Fruit fly (Drosophila melanogaster): ENCODE results near the gene Ufd4.

Ufd4 gene

DNA sequence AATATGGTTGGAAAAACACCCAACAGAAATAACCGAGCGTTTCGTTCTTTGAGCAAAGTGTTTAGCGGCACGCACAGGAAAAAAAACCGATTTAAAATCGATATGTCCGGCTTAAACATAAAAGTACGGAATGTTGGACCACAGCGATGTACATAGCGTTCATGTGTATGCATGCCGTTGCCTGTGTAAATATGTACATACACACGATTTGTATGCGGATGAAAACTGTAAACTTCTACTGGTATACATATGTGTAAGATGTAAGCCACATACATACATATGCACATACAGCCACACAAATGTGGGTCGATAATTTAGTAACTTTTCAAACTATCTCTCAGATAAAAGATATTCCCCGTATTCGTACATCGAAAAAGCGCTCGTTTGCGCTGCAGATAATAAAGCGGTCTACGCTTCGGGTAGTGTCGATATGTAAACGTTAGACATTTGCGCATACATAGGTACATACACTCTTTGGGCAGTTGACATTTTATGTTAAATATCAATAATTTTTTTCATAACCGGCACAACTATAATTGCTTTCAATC is 42.4 kb downstream of the Ufd4 start:
- TF ChIP-seq fkh (GFP tag; optimal IDR thresholded peaks at IDR 0.05): peak; percentile 94
- no peak for TF ChIP-seq CG6854 (GFP tag; optimal IDR thresholded peaks at IDR 0.05)

dm6 chr2L:10246785-10247190 is 45.4 kb downstream of the Ufd4 start, which contains the start of gene chico:
chico (minus strand) TSS chr2L:10247078.
- no peak for TF ChIP-seq CG1621 (tag; optimal IDR thresholded peaks at IDR 0.05)
- TF ChIP-seq Ets21C (GFP tag; optimal IDR thresholded peaks at IDR 0.05): no peak
- TF ChIP-seq fd85E (GFP tag; optimal IDR thresholded peaks at IDR 0.05): no peak
- no peak for TF ChIP-seq CG11902 (GFP tag; optimal IDR thresholded peaks at IDR 0.05)
- no peak for TF ChIP-seq CG15336 (GFP tag; IDR thresholded peaks at IDR 0.05)

dm6 chr2L:10238726-10239652 is 53.2 kb downstream of the Ufd4 start, which contains the start of gene me31B:
me31B (plus strand) TSS chr2L:10239341.
- TF ChIP-seq CG10669 (GFP tag; optimal IDR thresholded peaks at IDR 0.05) (no peak), Eip93F (GFP tag; optimal IDR thresholded peaks at IDR 0.05) (peak; percentile 7), CG3032 (tag; optimal IDR thresholded peaks at IDR 0.05) (peak; percentile 14)

DNA sequence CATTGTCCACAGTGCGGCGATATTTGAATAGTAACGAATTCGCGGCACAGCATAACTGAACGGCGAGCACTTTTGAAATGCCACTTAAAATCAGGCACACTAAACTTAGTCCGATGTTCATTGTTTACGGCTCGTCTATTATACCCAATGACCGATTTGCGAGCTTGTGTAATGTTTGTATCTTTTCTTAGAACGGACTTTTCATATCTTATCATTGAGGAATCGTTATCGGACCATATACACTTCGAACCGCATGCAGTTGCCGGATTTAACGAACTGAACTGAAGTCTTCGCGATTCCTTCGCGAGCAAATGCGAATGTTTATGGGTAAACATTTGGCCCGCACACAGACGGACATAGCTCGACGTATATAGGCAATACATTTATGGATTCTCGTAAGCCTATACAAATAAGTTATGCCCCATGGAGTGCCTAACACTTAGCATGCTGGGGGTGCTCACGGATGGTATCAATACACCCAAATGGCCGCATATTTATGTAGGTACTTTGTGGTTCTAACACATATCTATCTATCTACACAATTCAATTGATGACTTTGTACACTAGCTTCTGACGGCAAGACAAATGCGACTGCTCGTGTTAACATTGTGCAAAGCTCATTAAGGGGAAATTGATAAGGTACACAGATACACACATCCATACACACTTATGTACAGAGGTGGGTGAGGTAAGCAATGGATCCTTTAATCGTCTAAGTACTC is 54.3 kb downstream of the Ufd4 start, which contains the start of gene mthl15:
TSS of gene mthl15 (minus strand) at position 593 of the 722 bp plus-strand sequence.
- TF ChIP-seq fd59A (GFP tag; optimal IDR thresholded peaks at IDR 0.05) (no peak), fkh (GFP tag; optimal IDR thresholded peaks at IDR 0.05) (peak; percentile 90), Eip75B (GFP tag; optimal IDR thresholded peaks at IDR 0.05) (no peak), vri (GFP tag; optimal IDR thresholded peaks at IDR 0.05) (peak; percentile 34), Sox102F (GFP tag; optimal IDR thresholded peaks at IDR 0.05) (no peak)

dm6 chr2L:10232827-10233226 is 59.3 kb downstream of the Ufd4 start:
- TF ChIP-seq fd85E (GFP tag; optimal IDR thresholded peaks at IDR 0.05) (no peak), CG6163 (GFP tag; IDR thresholded peaks at IDR 0.05) (no peak), CG1621 (tag; optimal IDR thresholded peaks at IDR 0.05) (no peak), Sox14 (GFP tag; optimal IDR thresholded peaks at IDR 0.05) (no peak), Lpt (GFP tag; optimal IDR thresholded peaks at IDR 0.05) (no peak), lz (GFP tag; optimal IDR thresholded peaks at IDR 0.05) (no peak), CG3032 (tag; optimal IDR thresholded peaks at IDR 0.05) (no peak), CG10631 (GFP tag; optimal IDR thresholded peaks at IDR 0.05) (no peak), dsx (GFP tag; optimal IDR thresholded peaks at IDR 0.05; ENCODE audit: poor library complexity, severe bottlenecking) (no peak), CG32006 (GFP tag; optimal IDR thresholded peaks at IDR 0.05) (no peak), salr (GFP tag; optimal IDR thresholded peaks at IDR 0.05) (no peak), Blimp-1 (GFP tag; optimal IDR thresholded peaks at IDR 0.05) (no peak), Eip75B (GFP tag; optimal IDR thresholded peaks at IDR 0.05) (no peak), CG8119 (GFP tag; IDR thresholded peaks at IDR 0.05) (no peak), CG10669 (GFP tag; optimal IDR thresholded peaks at IDR 0.05) (no peak)

DNA sequence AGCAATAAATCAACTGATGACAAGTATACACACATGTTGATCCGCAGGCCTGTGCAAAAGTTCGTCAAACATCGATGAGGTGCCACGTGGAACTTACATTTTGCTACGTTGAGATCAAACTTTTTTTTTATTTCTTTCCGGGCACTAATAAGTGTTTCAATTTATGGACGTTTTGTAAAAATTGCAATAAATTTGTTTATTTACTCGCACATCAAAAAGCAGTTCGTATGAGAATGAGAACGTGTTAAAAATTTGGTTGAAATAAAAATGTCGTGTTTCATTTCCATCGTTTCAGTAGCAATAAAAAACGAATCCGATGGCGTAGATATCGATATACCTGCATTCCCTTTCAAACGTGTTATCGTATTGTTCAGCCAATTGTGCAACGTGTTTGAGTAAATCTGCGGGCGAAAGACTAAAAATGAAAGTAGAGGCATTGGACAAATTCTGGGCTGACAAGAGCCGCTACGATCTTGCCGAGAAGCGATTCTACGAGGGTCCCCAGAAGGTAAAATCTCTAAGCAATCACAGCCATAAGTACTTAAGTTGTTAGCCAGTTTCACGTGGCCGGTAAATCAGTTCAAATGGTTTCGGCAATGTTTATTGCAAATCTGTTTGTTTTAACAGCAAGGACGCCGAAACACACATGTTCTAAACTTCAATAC is 59.9 kb downstream of the Ufd4 start, which contains the start of gene eEF1delta:
TSS of gene eEF1delta (plus strand) at position 356 of the 665 bp plus-strand sequence.
- TF ChIP-seq Sox14 (GFP tag; optimal IDR thresholded peaks at IDR 0.05) (no peak), Gug (GFP tag; IDR thresholded peaks at IDR 0.05) (no peak), Eip78C (GFP tag) (no peak), CG6854 (GFP tag; optimal IDR thresholded peaks at IDR 0.05) (no peak), CG15336 (GFP tag; IDR thresholded peaks at IDR 0.05) (no peak), CG8632 (GFP tag; optimal IDR thresholded peaks at IDR 0.05) (no peak)

Measured in whole organism, prepupa.